Worm (Caenorhabditis elegans) whole organism, L1 larva: ENCODE measurements around the gene nhr-241.

Experiments used
- aly-2 ChIP-seq: fragments of 150-350 bp; optimal IDR thresholded peaks from 2 replicates; lab custom pipeline; 2014; ENCODE audit warnings: missing biosample characterization, missing genetic modification characterization
- ces-1 ChIP-seq: fragments of 150-350 bp; optimal IDR thresholded peaks from 2 replicates; lab custom pipeline; 2014; ENCODE audit warnings: missing biosample characterization, missing genetic modification reagents, missing genetic modification characterization
- dpl-1 ChIP-seq, 3 experiments: fragments of 150-350 bp in 2 of 3; sonication (generic microtip) in 1 of 3; optimal IDR thresholded peaks; 2 replicates each; lab custom pipeline; 2014 to 2017; ENCODE audit warnings: missing biosample characterization in 3 of 3, missing genetic modification characterization in 3 of 3, missing genetic modification reagents in 3 of 3
- fkh-10 ChIP-seq: sonication (generic microtip); optimal IDR thresholded peaks from 2 replicates; lab custom pipeline; 2017; ENCODE audit warnings: missing biosample characterization, missing genetic modification reagents, missing genetic modification characterization
- fos-1 ChIP-seq: fragments of 150-350 bp; optimal IDR thresholded peaks from 2 replicates; lab custom pipeline; 2014; ENCODE audit warnings: missing biosample characterization, missing genetic modification characterization
- lsy-2 ChIP-seq, 2 experiments: fragments of 150-350 bp; optimal IDR thresholded peaks; 2 replicates each; lab custom pipeline; 2014; ENCODE audit warnings: missing biosample characterization in 2 of 2, missing genetic modification characterization in 2 of 2
- nhr-237 ChIP-seq: fragments of 150-350 bp; optimal IDR thresholded peaks from 2 replicates; lab custom pipeline; 2014; ENCODE audit warnings: missing biosample characterization, missing genetic modification characterization
- pqm-1 ChIP-seq: sonication (generic microtip); optimal IDR thresholded peaks from 3 replicates; lab custom pipeline; 2017; ENCODE audit warnings: missing biosample characterization, missing genetic modification characterization
- unc-130 ChIP-seq: fragments of 150-350 bp; optimal IDR thresholded peaks from 2 replicates; lab custom pipeline; 2017; ENCODE audit warnings: missing biosample characterization, missing genetic modification characterization, inconsistent platforms
- unc-86 ChIP-seq: sonication (generic microtip); optimal IDR thresholded peaks from 2 replicates; lab custom pipeline; 2016; ENCODE audit warnings: missing genetic modification characterization, missing compliant biosample characterization

DNA sequence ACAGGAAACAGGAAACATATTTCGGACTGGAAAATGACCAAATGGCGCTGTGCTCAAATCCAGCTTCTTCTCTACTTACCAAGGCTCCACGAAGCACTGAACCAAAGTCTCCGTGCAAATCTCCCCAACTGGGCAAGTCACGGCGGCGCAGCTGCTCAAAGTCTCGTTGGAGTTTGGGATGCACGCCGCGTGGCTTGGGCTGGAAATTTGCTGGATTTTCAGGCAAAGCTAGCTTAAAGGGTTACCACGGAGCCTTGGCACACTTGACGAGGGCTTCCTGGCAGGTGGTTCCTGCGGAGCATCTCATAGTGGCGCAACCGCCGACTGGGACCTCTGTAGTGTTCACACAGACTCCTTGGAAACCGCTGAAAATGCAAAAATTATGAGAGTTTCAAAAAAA, 40.3 kb upstream of the nhr-241 start:
- TF ChIP-seq nhr-237 = no peak
- TF ChIP-seq unc-86 (tag; lab: Kevin White, UChicago) = no peak
- TF ChIP-seq lsy-2 (tag; optimal IDR thresholded peaks at IDR 0.05; lab: Kevin White, UChicago) = no peak
- TF ChIP-seq pqm-1 = no peak
- TF ChIP-seq unc-130 (tag; lab: Kevin White, UChicago) = no peak
- TF ChIP-seq fkh-10 (GFP tag; lab: Kevin White, UChicago) = no peak
- TF ChIP-seq dpl-1 (GFP tag; optimal IDR thresholded peaks at IDR 0.05; lab: Kevin White, UChicago) = no peak
- TF ChIP-seq fos-1 (tag; lab: Kevin White, UChicago) = no peak
- TF ChIP-seq ces-1 (GFP tag; lab: Kevin White, UChicago) = no peak
- TF ChIP-seq aly-2 (tag; lab: Kevin White, UChicago) = no peak
